Worm (Caenorhabditis elegans): Measurements from ENCODE around the gene fbxb-103.

ce11 chrII:3954838-3955237 lies 47.9 kb downstream of the fbxb-103 start:
- no peak for TF ChIP-seq elt-3 (tag; optimal IDR thresholded peaks at IDR 0.05)
- no peak for TF ChIP-seq ztf-11 (tag; optimal IDR thresholded peaks at IDR 0.05)
- TF ChIP-seq nhr-2 (tag; optimal IDR thresholded peaks at IDR 0.05) = no peak
- TF ChIP-seq snpc-4 (tag; optimal IDR thresholded peaks at IDR 0.05) = no peak
- TF ChIP-seq pha-4 (tag; optimal IDR thresholded peaks at IDR 0.05) = no peak
- no peak for TF ChIP-seq drap-1 (GFP tag; optimal IDR thresholded peaks at IDR 0.05)
